Worm (Caenorhabditis elegans): Measurements from ENCODE around the gene K08D10.14.

DNA sequence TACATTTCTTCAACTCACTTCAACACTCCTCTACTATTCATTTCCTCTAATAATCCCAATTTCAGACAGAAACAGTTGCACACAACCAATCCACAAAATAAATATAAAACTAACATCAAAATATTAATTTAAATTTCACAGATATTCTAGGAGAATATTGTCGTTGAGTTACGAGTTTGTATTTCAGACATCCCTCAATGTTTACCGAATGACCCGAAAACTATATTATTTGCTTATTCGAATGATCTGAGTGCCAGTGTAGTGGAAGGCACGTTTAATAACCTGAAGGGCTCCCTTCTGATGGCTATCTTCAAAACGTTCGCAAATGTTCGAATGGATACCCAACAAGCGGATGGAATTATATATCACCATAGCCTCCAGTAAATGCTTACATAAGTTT is 10.0 kb upstream of the K08D10.14 start, which contains the start of gene R07C12.3:
- TF ChIP-seq zip-2 (tag; optimal IDR thresholded peaks at IDR 0.05) = no peak
- TF ChIP-seq nhr-28 (tag; optimal IDR thresholded peaks at IDR 0.05) = no peak
- no peak for TF ChIP-seq nhr-111 (GFP tag; optimal IDR thresholded peaks at IDR 0.05)
- no peak for TF ChIP-seq mep-1 (tag; optimal IDR thresholded peaks at IDR 0.05)
- no peak for TF ChIP-seq F26F4.8 (GFP tag; conservative IDR thresholded peaks at IDR 0.05)
- no peak for TF ChIP-seq daf-8 (GFP tag; IDR thresholded peaks at IDR 0.05)
- TF ChIP-seq fos-1 (tag; optimal IDR thresholded peaks at IDR 0.05) = no peak
- TF ChIP-seq mdl-1 (tag; optimal IDR thresholded peaks at IDR 0.05) = no peak
- no peak for TF ChIP-seq ztf-11 (tag; optimal IDR thresholded peaks at IDR 0.05)
- TF ChIP-seq lir-3 (tag; optimal IDR thresholded peaks at IDR 0.05) = no peak

All from whole organism, L4 larva.